Worm (Caenorhabditis elegans): Measurements from ENCODE around the gene oac-51.

- TF ChIP-seq flt-1 (GFP tag; IDR thresholded peaks at IDR 0.05), result no peak
- no peak for TF ChIP-seq tab-1 (GFP tag; IDR thresholded peaks at IDR 0.05)
- TF ChIP-seq med-1 (GFP tag; optimal IDR thresholded peaks at IDR 0.05; ENCODE audit: insufficient read depth), result no peak
- TF ChIP-seq ztf-23 (GFP tag; IDR thresholded peaks at IDR 0.05), result no peak
- no peak for TF ChIP-seq ref-1 (GFP tag; conservative IDR thresholded peaks at IDR 0.05)
Measured at ce11 chrIV:4289267-4289666, 47.3 kb upstream of the oac-51 start, which contains the start of gene F15E6.5.

Measured in whole organism, midembryonic.